Worm (Caenorhabditis elegans): ENCODE results near the gene R07B7.8.

The R07B7.8 gene

DNA sequence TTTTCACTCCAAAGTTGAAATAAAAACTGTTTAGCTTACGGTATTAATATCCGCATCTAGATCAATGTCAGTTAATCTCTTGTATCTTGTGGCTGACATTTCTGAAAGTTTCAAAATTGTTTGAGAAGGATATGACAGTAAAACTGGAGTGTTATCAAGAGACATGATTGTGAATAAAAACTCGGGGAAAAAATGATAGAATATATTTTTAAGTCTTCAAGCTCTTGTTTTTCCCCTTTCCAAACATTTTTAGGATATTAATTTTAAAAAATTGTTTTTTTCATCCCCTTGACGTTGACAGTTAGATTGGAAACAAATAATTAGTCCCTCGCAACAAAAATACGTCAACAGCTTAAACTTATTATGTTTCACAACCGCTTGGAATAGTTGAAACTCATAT lies 9.2 kb downstream of the R07B7.8 start, which contains the start of gene R07B7.6:
R07B7.6 (minus strand) TSS at position 101 of the 400 bp plus-strand sequence.
- TF ChIP-seq sptf-1 (tag; optimal IDR thresholded peaks at IDR 0.05) (no peak), unc-39 (tag; optimal IDR thresholded peaks at IDR 0.05) (no peak), drap-1 (GFP tag; optimal IDR thresholded peaks at IDR 0.05) (no peak), ceh-43 (GFP tag; optimal IDR thresholded peaks at IDR 0.05) (no peak), zip-8 (tag; optimal IDR thresholded peaks at IDR 0.05) (no peak), sem-2 (GFP tag; optimal IDR thresholded peaks at IDR 0.05) (no peak), elt-3 (tag; optimal IDR thresholded peaks at IDR 0.05) (no peak), nhr-237 (tag; optimal IDR thresholded peaks at IDR 0.05) (no peak), flh-1 (GFP tag; optimal IDR thresholded peaks at IDR 0.05) (no peak), nhr-28 (tag; optimal IDR thresholded peaks at IDR 0.05) (no peak), tbx-8 (GFP tag; optimal IDR thresholded peaks at IDR 0.05) (no peak), elt-1 (tag; optimal IDR thresholded peaks at IDR 0.05; ENCODE audit: borderline replicate concordance, insufficient read depth) (no peak), unc-62 (GFP tag; optimal IDR thresholded peaks at IDR 0.05) (no peak), ceh-39 (tag; optimal IDR thresholded peaks at IDR 0.05) (no peak), mep-1 (tag; optimal IDR thresholded peaks at IDR 0.05) (no peak)

- TF ChIP-seq mep-1 (tag; optimal IDR thresholded peaks at IDR 0.05) (no peak), flh-1 (GFP tag; optimal IDR thresholded peaks at IDR 0.05) (no peak), ces-1 (GFP tag; optimal IDR thresholded peaks at IDR 0.05) (no peak)
Observed at ce11 chrV:12071483-12071882, 12.6 kb downstream of the R07B7.8 start.

DNA sequence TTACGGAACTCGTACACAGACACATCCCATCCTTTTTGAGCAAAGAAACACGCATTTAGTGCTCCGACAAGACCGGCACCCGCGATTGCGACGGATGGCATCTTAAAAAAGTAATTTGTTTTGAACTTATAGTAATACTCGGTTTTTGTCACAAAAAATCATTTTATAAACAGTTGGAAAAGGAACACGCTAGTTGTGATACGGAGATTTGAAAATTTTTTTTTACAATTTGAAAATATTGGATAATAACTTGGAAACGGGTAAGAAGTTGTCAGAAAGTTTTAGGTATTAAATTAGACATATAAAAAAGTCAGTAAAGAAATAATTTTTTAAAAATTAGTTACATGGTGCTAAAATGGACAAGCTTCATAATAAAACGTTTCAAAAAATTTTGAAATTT lies 13.7 kb downstream of the R07B7.8 start, which contains the start of gene kmo-1:
kmo-1 (minus strand) TSS at position 101 of the 400 bp plus-strand sequence.
- no peak for TF ChIP-seq lin-32 (GFP tag; optimal IDR thresholded peaks at IDR 0.05)
- TF ChIP-seq snpc-4 (tag; optimal IDR thresholded peaks at IDR 0.05), result no peak
- TF ChIP-seq mls-2 (tag; optimal IDR thresholded peaks at IDR 0.05), result no peak
- no peak for TF ChIP-seq ces-1 (GFP tag; optimal IDR thresholded peaks at IDR 0.05)
- TF ChIP-seq ceh-43 (GFP tag; optimal IDR thresholded peaks at IDR 0.05), result no peak
- no peak for TF ChIP-seq nhr-2 (tag; optimal IDR thresholded peaks at IDR 0.05)
- TF ChIP-seq nhr-237 (tag; optimal IDR thresholded peaks at IDR 0.05), result no peak
- no peak for TF ChIP-seq lsy-2 (tag; optimal IDR thresholded peaks at IDR 0.05)
- TF ChIP-seq elt-1 (tag; optimal IDR thresholded peaks at IDR 0.05; ENCODE audit: borderline replicate concordance, insufficient read depth), result no peak

DNA sequence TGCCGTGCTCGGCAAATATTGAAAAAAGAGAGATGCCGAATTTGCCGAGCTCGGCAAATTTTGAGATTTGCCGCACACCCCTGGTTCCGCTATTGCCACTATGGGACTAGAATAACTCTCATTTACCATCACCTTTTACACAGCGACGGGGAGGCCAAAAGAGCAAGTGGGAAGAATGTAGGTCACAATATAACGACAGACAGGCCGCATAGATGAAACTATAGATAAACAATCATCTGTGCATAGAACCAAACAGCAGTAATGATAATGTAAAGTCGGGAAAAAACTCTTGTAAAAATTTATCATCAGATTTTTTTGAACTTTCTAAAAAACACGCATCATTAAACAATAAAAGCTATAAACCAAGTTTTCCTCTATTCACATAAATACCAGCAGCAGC lies 15.7 kb downstream of the R07B7.8 start, which contains the start of gene kmo-2:
kmo-2 (minus strand) TSS at position 101 of the 400 bp plus-strand sequence.
- TF ChIP-seq nhr-2 (tag; optimal IDR thresholded peaks at IDR 0.05), result no peak
- TF ChIP-seq ceh-39 (tag; optimal IDR thresholded peaks at IDR 0.05), result no peak

DNA sequence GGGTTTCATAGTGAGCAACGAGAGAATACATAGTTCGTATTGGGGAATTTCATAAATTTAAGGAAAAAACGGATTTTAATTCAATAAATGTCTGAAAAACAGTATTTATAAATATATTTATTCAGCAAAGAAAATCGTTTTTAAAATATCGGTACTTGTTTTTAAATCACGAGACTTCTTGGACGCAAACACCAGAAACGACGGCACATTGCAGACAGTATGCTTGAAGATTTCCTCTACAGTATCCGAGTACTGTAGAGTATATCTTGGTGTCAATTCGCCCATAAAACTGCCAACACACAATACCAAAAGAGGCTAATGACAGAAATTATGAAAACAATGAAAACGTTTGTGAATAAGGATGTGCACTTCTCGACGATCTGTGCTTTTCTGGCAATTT lies 18.3 kb downstream of the R07B7.8 start:
- TF ChIP-seq nhr-76 (tag; optimal IDR thresholded peaks at IDR 0.05) (no peak), tbx-8 (GFP tag; optimal IDR thresholded peaks at IDR 0.05) (no peak), sptf-1 (tag; optimal IDR thresholded peaks at IDR 0.05) (peak; percentile 5), lsy-2 (tag; optimal IDR thresholded peaks at IDR 0.05) (peak; percentile 69), ztf-11 (tag; optimal IDR thresholded peaks at IDR 0.05) (no peak)

DNA sequence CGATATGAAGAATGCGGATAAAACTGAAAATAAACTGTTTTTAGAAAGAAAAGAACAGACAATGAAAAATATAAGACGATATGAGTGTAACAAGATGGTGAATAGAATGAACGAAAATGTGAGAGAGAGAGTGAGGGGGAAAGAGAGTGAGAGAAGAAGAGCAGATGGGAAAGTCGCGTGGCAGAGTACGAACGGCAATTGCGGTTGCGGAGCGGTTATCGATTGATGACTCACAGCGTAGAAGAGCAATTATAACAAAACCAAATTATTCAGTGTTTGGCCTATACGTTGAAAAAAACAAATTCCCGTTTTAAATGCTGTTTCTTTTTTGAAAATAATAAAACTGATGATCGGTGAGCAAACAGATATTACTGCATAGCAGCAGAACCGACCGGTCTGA lies 18.7 kb downstream of the R07B7.8 start, which contains the start of gene pqn-53:
pqn-53 (minus strand) TSS at position 23 of the 400 bp plus-strand sequence.
- no peak for TF ChIP-seq lin-13 (tag; optimal IDR thresholded peaks at IDR 0.05)
- peak; percentile 19 for TF ChIP-seq ces-1 (GFP tag; optimal IDR thresholded peaks at IDR 0.05)
- TF ChIP-seq nhr-28 (tag; optimal IDR thresholded peaks at IDR 0.05), result no peak
- peak; percentile 43 for TF ChIP-seq hlh-1 (tag; optimal IDR thresholded peaks at IDR 0.05)
- peak; percentile 69 for TF ChIP-seq ceh-39 (tag; optimal IDR thresholded peaks at IDR 0.05)

DNA sequence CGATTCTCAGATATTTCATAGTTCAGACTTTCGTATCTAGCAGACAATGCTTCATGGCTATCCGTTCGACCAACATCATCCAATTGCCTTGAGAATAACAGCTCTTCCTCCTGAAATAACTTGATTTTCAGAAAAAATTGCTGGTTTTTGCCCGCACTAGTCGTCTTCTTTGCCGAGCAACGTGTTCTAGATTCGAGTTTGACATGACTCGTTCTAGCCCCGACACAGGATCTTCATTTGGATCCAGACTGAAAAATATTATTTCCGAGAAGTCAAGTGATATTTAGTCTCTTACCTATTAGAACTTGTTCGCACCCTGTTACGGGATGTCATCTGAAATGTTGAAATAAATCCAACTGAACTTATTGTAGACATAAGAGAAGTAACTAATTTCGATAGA lies 21.1 kb downstream of the R07B7.8 start, which contains the start of gene clh-6:
clh-6 (minus strand) TSS at position 333 of the 400 bp plus-strand sequence.
- TF ChIP-seq nhr-76 (tag; optimal IDR thresholded peaks at IDR 0.05), result no peak
- TF ChIP-seq flh-1 (GFP tag; optimal IDR thresholded peaks at IDR 0.05), result no peak
- TF ChIP-seq pha-4 (tag; optimal IDR thresholded peaks at IDR 0.05), result no peak
- no peak for TF ChIP-seq elt-1 (tag; optimal IDR thresholded peaks at IDR 0.05; ENCODE audit: borderline replicate concordance, insufficient read depth)
